Worm (Caenorhabditis elegans): ENCODE results near the gene B0252.3.

DNA sequence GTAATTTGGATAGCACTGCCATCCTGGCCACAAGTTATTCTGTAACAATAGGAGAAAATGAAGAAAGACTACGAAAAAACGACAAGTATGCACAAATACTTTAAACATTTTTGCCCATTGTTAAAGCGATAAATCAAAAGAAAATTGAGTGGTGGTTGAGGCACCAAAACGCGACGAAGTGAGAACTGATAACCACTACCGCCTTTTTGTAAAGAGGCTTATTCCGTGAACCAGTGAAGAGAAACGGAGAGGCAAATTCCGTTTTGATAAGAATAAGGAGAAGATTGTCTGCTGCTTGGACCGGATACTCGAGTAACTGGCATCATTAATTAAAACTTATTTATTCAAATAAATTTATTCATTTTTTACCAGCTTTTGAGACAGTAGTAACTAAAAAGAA, 23.8 kb downstream of the B0252.3 start, which contains the start of gene pmp-1:
- TF ChIP-seq nhr-12 (tag; optimal IDR thresholded peaks at IDR 0.05) (no peak), sup-37 (GFP tag; optimal IDR thresholded peaks at IDR 0.05) (no peak), fos-1 (tag; optimal IDR thresholded peaks at IDR 0.05) (no peak), efl-1 (optimal IDR thresholded peaks at IDR 0.05) (no peak), efl-1 (GFP tag; optimal IDR thresholded peaks at IDR 0.05 in 1 of 2) (peak in 1 of 2 experiments; percentile 68), nhr-237 (tag; optimal IDR thresholded peaks at IDR 0.05) (no peak)

All from whole organism, L1 larva.